Fruit fly (Drosophila melanogaster) whole organism, adult: Measurements from ENCODE around the gene Gas8.

Experiments
- CG11617 ChIP-seq: fragments of 200-800 bp; sonication (Bioruptor generic); optimal IDR thresholded peaks from 2 replicates; lab custom pipeline; 2017; ENCODE audit warnings: mild to moderate bottlenecking, missing biosample characterization, missing genetic modification reagents, missing genetic modification characterization
- CG12768 ChIP-seq: fragments of 200-800 bp; sonication (Bioruptor generic); optimal IDR thresholded peaks from 2 replicates; lab custom pipeline; 2017; ENCODE audit warnings: missing biosample characterization, missing genetic modification characterization, mild to moderate bottlenecking, moderate library complexity, missing genetic modification reagents
- CG14711 ChIP-seq: fragments of 200-800 bp; sonication (Bioruptor generic); optimal IDR thresholded peaks from 2 replicates; lab custom pipeline; 2018; ENCODE audit warnings: missing biosample characterization, mild to moderate bottlenecking, missing genetic modification characterization, moderate library complexity
- CG1620 ChIP-seq: fragments of 200-800 bp; sonication (Bioruptor generic); optimal IDR thresholded peaks from 2 replicates; lab custom pipeline; 2016; ENCODE audit warnings: missing biosample characterization, missing genetic modification characterization
- CG33017 ChIP-seq: fragments of 200-800 bp; sonication (Bioruptor generic); optimal IDR thresholded peaks from 2 replicates; lab custom pipeline; 2018; ENCODE audit warnings: missing biosample characterization, mild to moderate bottlenecking, missing genetic modification characterization, moderate library complexity
- CG5204 ChIP-seq: fragments of 200-800 bp; sonication (Bioruptor generic); optimal IDR thresholded peaks from 2 replicates; lab custom pipeline; 2016; ENCODE audit warnings: missing biosample characterization, missing genetic modification characterization
- CG7045 ChIP-seq: fragments of 200-800 bp; sonication (Bioruptor generic); optimal IDR thresholded peaks from 2 replicates; lab custom pipeline; 2017; ENCODE audit warnings: missing biosample characterization, mild to moderate bottlenecking, missing genetic modification characterization
- CG7101 ChIP-seq: fragments of 200-800 bp; sonication (Bioruptor generic); optimal IDR thresholded peaks from 2 replicates; lab custom pipeline; 2018; ENCODE audit warnings: missing biosample characterization, mild to moderate bottlenecking, missing genetic modification characterization, moderate library complexity
- Clk ChIP-seq: fragments of 200-800 bp; sonication (Bioruptor generic); optimal IDR thresholded peaks from 2 replicates; lab custom pipeline; 2017; ENCODE audit warnings: missing biosample characterization, missing genetic modification characterization
- Crg-1 ChIP-seq: fragments of 200-800 bp; sonication (Bioruptor generic); optimal IDR thresholded peaks from 2 replicates; lab custom pipeline; 2016; ENCODE audit warnings: missing biosample characterization, missing genetic modification characterization
- Hr96 ChIP-seq: fragments of 200-800 bp; sonication (Bioruptor generic); optimal IDR thresholded peaks from 2 replicates; lab custom pipeline; 2016; ENCODE audit warnings: missing biosample characterization, missing genetic modification characterization
- Mnt ChIP-seq: fragments of 200-800 bp; sonication (Bioruptor generic); optimal IDR thresholded peaks from 2 replicates; lab custom pipeline; 2016; ENCODE audit warnings: missing biosample characterization, mild to moderate bottlenecking, missing genetic modification characterization
- bab1 ChIP-seq: fragments of 200-800 bp; sonication (Bioruptor generic); optimal IDR thresholded peaks from 3 replicates; lab custom pipeline; 2019; ENCODE audit warnings: missing biosample characterization, mild to moderate bottlenecking, missing genetic modification characterization, moderate library complexity
- cic ChIP-seq: fragments of 200-800 bp; sonication (Bioruptor generic); optimal IDR thresholded peaks from 2 replicates; lab custom pipeline; 2017; ENCODE audit warnings: missing biosample characterization, mild to moderate bottlenecking, missing genetic modification characterization, moderate library complexity
- cnc ChIP-seq, 2 experiments: fragments of >200 bp; optimal IDR thresholded peaks; 2 replicates each; lab custom pipeline; 2017
- kay ChIP-seq: fragments of 200-800 bp; sonication (Bioruptor generic); peaks from one replicate; lab custom pipeline; 2016; ENCODE audit warnings: missing biosample characterization, missing genetic modification characterization, borderline replicate concordance
- ovo ChIP-seq: fragments of 200-800 bp; sonication (Bioruptor generic); optimal IDR thresholded peaks from 2 replicates; lab custom pipeline; 2016; ENCODE audit warnings: missing biosample characterization, missing genetic modification characterization
- pad ChIP-seq: fragments of 200-800 bp; sonication (Bioruptor generic); optimal IDR thresholded peaks from 3 replicates; lab custom pipeline; 2017; ENCODE audit warnings: missing biosample characterization, missing genetic modification characterization, mild to moderate bottlenecking, moderate library complexity, missing genetic modification reagents
- tj ChIP-seq: fragments of 200-800 bp; sonication (Bioruptor generic); optimal IDR thresholded peaks from 3 replicates; lab custom pipeline; 2017; ENCODE audit warnings: missing biosample characterization, mild to moderate bottlenecking, missing genetic modification characterization, moderate library complexity
- toe ChIP-seq: fragments of 200-800 bp; sonication (Bioruptor generic); optimal IDR thresholded peaks from 2 replicates; lab custom pipeline; 2016; ENCODE audit warnings: missing biosample characterization, missing genetic modification characterization

Gas8 gene

dm6 chrX:3451250-3451786 is 53.3 kb downstream of the Gas8 start:
- TF ChIP-seq kay (GFP tag; lab: Kevin White, UChicago) (peak; percentile 54), CG11617 (no peak), cic (peak; percentile 33), Crg-1 (GFP tag; lab: Kevin White, UChicago) (no peak), tj (GFP tag; lab: Kevin White, UChicago) (no peak)

- no peak for TF ChIP-seq CG1620
- no peak for TF ChIP-seq CG7101 (tag; lab: Kevin White, UChicago)
- TF ChIP-seq tj (GFP tag; lab: Kevin White, UChicago), result no peak
- no peak for TF ChIP-seq CG11617
- no peak for TF ChIP-seq Clk
- no peak for TF ChIP-seq CG7045
- TF ChIP-seq CG14711 (tag; lab: Kevin White, UChicago), result no peak
- no peak for TF ChIP-seq toe
- no peak for TF ChIP-seq Hr96 (GFP tag; lab: Kevin White, UChicago)
- no peak for TF ChIP-seq CG12768 (GFP tag; lab: Kevin White, UChicago)
- no peak for TF ChIP-seq Crg-1 (GFP tag; lab: Kevin White, UChicago)
- no peak for TF ChIP-seq kay (GFP tag; lab: Kevin White, UChicago)
- TF ChIP-seq bab1, result no peak
- TF ChIP-seq CG33017 (tag; lab: Kevin White, UChicago), result no peak
- no peak for TF ChIP-seq pad (GFP tag; lab: Kevin White, UChicago)
- TF ChIP-seq ovo, result no peak
- TF ChIP-seq cic, result no peak
Measured at dm6 chrX:3448893-3449394, 55.7 kb downstream of the Gas8 start, which contains the start of gene CG12535. TSS of gene CG12535 (minus strand) at chrX:3448943.

dm6 chrX:3447718-3448523 is 56.7 kb downstream of the Gas8 start:
- peak; percentile 14 for TF ChIP-seq kay (GFP tag; lab: Kevin White, UChicago)
- peak; percentile 72 for TF ChIP-seq Mnt
- peak; percentile 68 for TF ChIP-seq bab1
- peak; percentile 67 for TF ChIP-seq CG33017 (tag; lab: Kevin White, UChicago)
- TF ChIP-seq CG7045, result peak; percentile 43
- peak; percentile 18 to 47 for TF ChIP-seq cnc (optimal IDR thresholded peaks at IDR 0.05; lab: Kevin White, UChicago)
- peak; percentile 62 for TF ChIP-seq pad (GFP tag; lab: Kevin White, UChicago)
- TF ChIP-seq cic, result peak; percentile 36
- peak; percentile 58 for TF ChIP-seq CG5204
- peak; percentile 71 for TF ChIP-seq CG14711 (tag; lab: Kevin White, UChicago)
- peak; percentile 28 for TF ChIP-seq Clk
- peak; percentile 26 for TF ChIP-seq CG1620
- TF ChIP-seq tj (GFP tag; lab: Kevin White, UChicago), result peak; percentile 90
- TF ChIP-seq CG12768 (GFP tag; lab: Kevin White, UChicago), result peak; percentile 46
- peak; percentile 86 for TF ChIP-seq CG7101 (tag; lab: Kevin White, UChicago)
- peak; percentile 82 for TF ChIP-seq CG11617
- peak; percentile 61 for TF ChIP-seq ovo
- TF ChIP-seq Crg-1 (GFP tag; lab: Kevin White, UChicago), result peak; percentile 51
- TF ChIP-seq Hr96 (GFP tag; lab: Kevin White, UChicago), result peak; percentile 54
- peak; percentile 26 for TF ChIP-seq toe

- TF ChIP-seq CG7045 (no peak), ovo (peak; percentile 15), Hr96 (GFP tag; lab: Kevin White, UChicago) (no peak), CG11617 (peak; percentile 32), Crg-1 (GFP tag; lab: Kevin White, UChicago) (peak; percentile 11), CG33017 (tag; lab: Kevin White, UChicago) (no peak), CG12768 (GFP tag; lab: Kevin White, UChicago) (no peak), tj (GFP tag; lab: Kevin White, UChicago) (peak; percentile 40), pad (GFP tag; lab: Kevin White, UChicago) (peak; percentile 3), CG1620 (peak; percentile 8)
Measured at dm6 chrX:3446650-3447049, 58.0 kb downstream of the Gas8 start.

- TF ChIP-seq CG33017 (tag; lab: Kevin White, UChicago) (no peak), cnc (optimal IDR thresholded peaks at IDR 0.05; lab: Kevin White, UChicago) (no peak), CG11617 (no peak), ovo (no peak), bab1 (no peak), CG1620 (no peak), CG7101 (tag; lab: Kevin White, UChicago) (no peak), CG7045 (no peak), Crg-1 (GFP tag; lab: Kevin White, UChicago) (no peak), Clk (no peak), CG12768 (GFP tag; lab: Kevin White, UChicago) (peak; percentile 33), kay (GFP tag; lab: Kevin White, UChicago) (peak; percentile 90), Hr96 (GFP tag; lab: Kevin White, UChicago) (peak; percentile 36), CG5204 (no peak), Mnt (no peak), pad (GFP tag; lab: Kevin White, UChicago) (peak; percentile 13), cic (peak; percentile 56), tj (GFP tag; lab: Kevin White, UChicago) (no peak), CG14711 (tag; lab: Kevin White, UChicago) (no peak), toe (no peak)
Measured at dm6 chrX:3446157-3446556, 58.5 kb downstream of the Gas8 start.

- no peak for TF ChIP-seq Crg-1 (GFP tag; lab: Kevin White, UChicago)
- no peak for TF ChIP-seq cnc (optimal IDR thresholded peaks at IDR 0.05; lab: Kevin White, UChicago)
- no peak for TF ChIP-seq Hr96 (GFP tag; lab: Kevin White, UChicago)
- no peak for TF ChIP-seq bab1
- peak; percentile 19 for TF ChIP-seq CG33017 (tag; lab: Kevin White, UChicago)
- peak; percentile 55 for TF ChIP-seq CG11617
- TF ChIP-seq pad (GFP tag; lab: Kevin White, UChicago), result peak; percentile 27
- peak; percentile 23 for TF ChIP-seq cic
- TF ChIP-seq CG5204, result no peak
- TF ChIP-seq tj (GFP tag; lab: Kevin White, UChicago), result peak; percentile 22
- peak; percentile 63 for TF ChIP-seq CG7101 (tag; lab: Kevin White, UChicago)
- TF ChIP-seq CG14711 (tag; lab: Kevin White, UChicago), result peak; percentile 78
- no peak for TF ChIP-seq CG7045
- no peak for TF ChIP-seq Clk
- TF ChIP-seq Mnt, result peak; percentile 23
Measured at dm6 chrX:3444800-3445199, 59.9 kb downstream of the Gas8 start.
